Worm (Caenorhabditis elegans): ENCODE measurements around the gene nhr-197.

- TF ChIP-seq vab-7 (GFP tag; IDR thresholded peaks at IDR 0.05) (no peak), nhr-41 (GFP tag; IDR thresholded peaks at IDR 0.05) (no peak), dpl-1 (GFP tag; optimal IDR thresholded peaks at IDR 0.05) (no peak), F49E8.2 (tag; optimal IDR thresholded peaks at IDR 0.05; ENCODE audit: borderline replicate concordance) (no peak), skn-1 (tag; optimal IDR thresholded peaks at IDR 0.05) (no peak), mdt-29 (GFP tag; IDR thresholded peaks at IDR 0.05) (no peak), F10B5.3 (tag; optimal IDR thresholded peaks at IDR 0.05) (no peak), nhr-237 (tag; optimal IDR thresholded peaks at IDR 0.05) (no peak), fkh-10 (GFP tag; optimal IDR thresholded peaks at IDR 0.05) (no peak), ces-1 (GFP tag; optimal IDR thresholded peaks at IDR 0.05) (no peak), mdl-1 (tag; optimal IDR thresholded peaks at IDR 0.05) (peak in 1 of 2 experiments; percentile 36), ama-1 (optimal IDR thresholded peaks at IDR 0.05) (no peak), sdz-12 (GFP tag; optimal IDR thresholded peaks at IDR 0.05) (no peak), unc-130 (GFP tag; optimal IDR thresholded peaks at IDR 0.05) (no peak)
Measured at ce11 chrV:15664053-15664661, 23.6 kb upstream of the nhr-197 start.
